Worm (Caenorhabditis elegans) whole organism, young adult: ENCODE measurements around the gene F44F4.3.

Experiments
- B0261.1 ChIP-seq: sonication (generic microtip); optimal IDR thresholded peaks from 2 replicates; lab custom pipeline; 2016; ENCODE audit warnings: mild to moderate bottlenecking, missing genetic modification characterization, moderate library complexity, missing compliant biosample characterization
- B0336.3 ChIP-seq: fragments of 200-800 bp; sonication (Bioruptor generic); IDR thresholded peaks from 2 replicates; pipeline ENCODE4 v1.3.6; 2022; ENCODE audit warnings: missing genetic modification characterization, missing compliant biosample characterization
- F22D6.2 ChIP-seq: sonication (generic microtip); optimal IDR thresholded peaks from 2 replicates; lab custom pipeline; 2016; ENCODE audit warnings: mild to moderate bottlenecking, missing genetic modification characterization, missing compliant biosample characterization
- F33H1.4 ChIP-seq: fragments of 200-800 bp; sonication (Bioruptor generic); IDR thresholded peaks from 2 replicates; pipeline ENCODE4 v1.3.6; 2022; ENCODE audit warnings: missing genetic modification reagents, missing genetic modification characterization, missing compliant biosample characterization
- F37B4.10 ChIP-seq: fragments of 200-800 bp; sonication (Bioruptor generic); IDR thresholded peaks from 2 replicates; pipeline ENCODE4 v1.3.6; 2022; ENCODE audit warnings: missing genetic modification characterization, missing compliant biosample characterization
- F52B5.7 ChIP-seq: sonication (generic microtip); optimal IDR thresholded peaks from 2 replicates; lab custom pipeline; 2016; ENCODE audit warnings: mild to moderate bottlenecking, missing genetic modification characterization, missing compliant biosample characterization
- F55B11.4 ChIP-seq: sonication (generic microtip); optimal IDR thresholded peaks from 2 replicates; lab custom pipeline; 2016; ENCODE audit warnings: missing compliant biosample characterization, missing genetic modification characterization, borderline replicate concordance; ENCODE audit not compliant: insufficient read depth
- Y53F4B.3 ChIP-seq: fragments of 200-800 bp; sonication (Bioruptor generic); IDR thresholded peaks from 2 replicates; pipeline ENCODE4 v1.3.6; 2022; ENCODE audit warnings: missing genetic modification reagents, missing genetic modification characterization, missing compliant biosample characterization
- Y53G8AR.9 ChIP-seq: fragments of 200-800 bp; sonication (Bioruptor generic); conservative IDR thresholded peaks from 2 replicates; pipeline ENCODE4 v1.3.6; 2022; ENCODE audit warnings: missing genetic modification reagents, missing genetic modification characterization, missing compliant biosample characterization
- Y79H2A.3 ChIP-seq: fragments of 200-800 bp; sonication (Bioruptor generic); conservative IDR thresholded peaks from 2 replicates; pipeline ENCODE4 v1.3.6; 2022; ENCODE audit warnings: missing genetic modification reagents, missing genetic modification characterization, missing compliant biosample characterization
- Y95B8A.8 ChIP-seq: fragments of 200-800 bp; sonication (Bioruptor generic); IDR thresholded peaks from 2 replicates; pipeline ENCODE4 v1.3.6; 2022; ENCODE audit warnings: missing genetic modification reagents, missing genetic modification characterization, missing compliant biosample characterization
- ZK185.1 ChIP-seq: sonication (generic microtip); optimal IDR thresholded peaks from 2 replicates; lab custom pipeline; 2016; ENCODE audit warnings: mild to moderate bottlenecking, missing genetic modification characterization, missing compliant biosample characterization; ENCODE audit not compliant: poor library complexity, severe bottlenecking
- ama-1 ChIP-seq, 3 experiments: fragments of 150-350 bp in 1 of 3; sonication (generic microtip) in 2 of 3; optimal IDR thresholded peaks; 2 replicates each; lab custom pipeline; 2014 to 2018; ENCODE audit warnings: missing biosample characterization in 2 of 3, missing genetic modification characterization in 2 of 3, missing genetic modification reagents in 2 of 3
- attf-6 ChIP-seq: fragments of 200-800 bp; sonication (Bioruptor generic); IDR thresholded peaks from 2 replicates; pipeline ENCODE4 v1.3.6; 2022; ENCODE audit warnings: missing genetic modification reagents, missing genetic modification characterization, missing compliant biosample characterization
- bed-2 ChIP-seq: fragments of 200-800 bp; sonication (Bioruptor generic); IDR thresholded peaks from 2 replicates; pipeline ENCODE4 v1.3.6; 2022; ENCODE audit warnings: missing genetic modification reagents, missing genetic modification characterization, missing compliant biosample characterization
- cebp-2 ChIP-seq: fragments of 200-800 bp; sonication (Bioruptor generic); IDR thresholded peaks from 2 replicates; pipeline ENCODE4 v1.3.6; 2022; ENCODE audit warnings: missing genetic modification characterization, missing compliant biosample characterization
- ceh-58 ChIP-seq: fragments of 200-800 bp; sonication (Bioruptor generic); IDR thresholded peaks from 2 replicates; pipeline ENCODE4 v1.3.6; 2022; ENCODE audit warnings: missing genetic modification characterization, missing compliant biosample characterization
- dpff-1 ChIP-seq: sonication (generic microtip); optimal IDR thresholded peaks from 2 replicates; lab custom pipeline; 2017; ENCODE audit warnings: mild to moderate bottlenecking, missing genetic modification characterization, missing compliant biosample characterization
- efl-1 ChIP-seq: fragments of 150-350 bp; optimal IDR thresholded peaks from 2 replicates; lab custom pipeline; 2014; ENCODE audit warnings: missing biosample characterization, missing genetic modification reagents, missing genetic modification characterization
- egl-18 ChIP-seq: fragments of 200-800 bp; sonication (Bioruptor generic); IDR thresholded peaks from 2 replicates; pipeline ENCODE4 v1.3.6; 2022; ENCODE audit warnings: missing genetic modification reagents, missing genetic modification characterization, missing compliant biosample characterization
- egrh-3 ChIP-seq: fragments of 200-800 bp; sonication (Bioruptor generic); IDR thresholded peaks from 2 replicates; pipeline ENCODE4 v1.3.6; 2022; ENCODE audit warnings: missing genetic modification reagents, missing genetic modification characterization, missing compliant biosample characterization
- ekl-4 ChIP-seq: fragments of 200-800 bp; sonication (Bioruptor generic); IDR thresholded peaks from 2 replicates; pipeline ENCODE4 v1.3.6; 2022; ENCODE audit warnings: missing genetic modification reagents, missing genetic modification characterization, missing compliant biosample characterization
- hmg-1.2 ChIP-seq: fragments of 200-800 bp; sonication (Bioruptor generic); IDR thresholded peaks from 2 replicates; pipeline ENCODE4 v1.3.6; 2022; ENCODE audit warnings: missing genetic modification reagents, missing genetic modification characterization, missing compliant biosample characterization
- lin-26 ChIP-seq: fragments of 200-800 bp; sonication (Bioruptor generic); IDR thresholded peaks from 2 replicates; pipeline ENCODE4 v1.3.6; 2022; ENCODE audit warnings: missing genetic modification reagents, missing genetic modification characterization, missing compliant biosample characterization
- lin-54 ChIP-seq: fragments of 200-800 bp; sonication (Bioruptor generic); optimal IDR thresholded peaks from 2 replicates; lab custom pipeline; 2018; ENCODE audit warnings: mild to moderate bottlenecking, missing genetic modification characterization, missing compliant biosample characterization
- lsl-1 ChIP-seq: fragments of 200-800 bp; sonication (Bioruptor generic); optimal IDR thresholded peaks from 2 replicates; lab custom pipeline; 2018; ENCODE audit warnings: mild to moderate bottlenecking, missing genetic modification characterization, moderate library complexity, missing compliant biosample characterization
- madf-3 ChIP-seq: fragments of 200-800 bp; sonication (Bioruptor generic); IDR thresholded peaks from 2 replicates; pipeline ENCODE4 v1.3.6; 2022; ENCODE audit warnings: missing genetic modification reagents, missing genetic modification characterization, missing compliant biosample characterization
- madf-6 ChIP-seq: fragments of 200-800 bp; sonication (Bioruptor generic); IDR thresholded peaks from 2 replicates; pipeline ENCODE4 v1.3.6; 2022; ENCODE audit warnings: missing genetic modification reagents, missing genetic modification characterization, missing compliant biosample characterization
- madf-8 ChIP-seq: fragments of 200-800 bp; sonication (Bioruptor generic); conservative IDR thresholded peaks from 2 replicates; pipeline ENCODE4 v1.3.6; 2022; ENCODE audit warnings: missing genetic modification reagents, missing genetic modification characterization, missing compliant biosample characterization
- mcd-1 ChIP-seq: fragments of 200-800 bp; sonication (Bioruptor generic); IDR thresholded peaks from 2 replicates; pipeline ENCODE4 v1.3.6; 2022; ENCODE audit warnings: missing genetic modification reagents, missing genetic modification characterization, missing compliant biosample characterization
- pbrm-1 ChIP-seq: fragments of 200-800 bp; sonication (Bioruptor generic); IDR thresholded peaks from 2 replicates; pipeline ENCODE4 v1.3.6; 2022; ENCODE audit warnings: missing genetic modification reagents, missing genetic modification characterization, missing compliant biosample characterization
- rcor-1 ChIP-seq: fragments of 200-800 bp; sonication (Bioruptor generic); IDR thresholded peaks from 2 replicates; pipeline ENCODE4 v1.3.6; 2022; ENCODE audit warnings: missing genetic modification reagents, missing genetic modification characterization, missing compliant biosample characterization
- tlf-1 ChIP-seq: fragments of 200-800 bp; sonication (Bioruptor generic); optimal IDR thresholded peaks from 2 replicates; lab custom pipeline; 2018; ENCODE audit warnings: mild to moderate bottlenecking, missing genetic modification characterization, missing compliant biosample characterization
- xnd-1 ChIP-seq: sonication (generic microtip); optimal IDR thresholded peaks from 2 replicates; lab custom pipeline; 2016; ENCODE audit warnings: missing genotype, missing genetic modification reagents, missing genetic modification characterization, missing compliant biosample characterization
- zfh-2 ChIP-seq: fragments of 200-800 bp; sonication (Bioruptor generic); conservative IDR thresholded peaks from 2 replicates; pipeline ENCODE4 v1.3.6; 2022; ENCODE audit warnings: missing genetic modification reagents, missing genetic modification characterization, missing compliant biosample characterization
- ztf-22 ChIP-seq: fragments of 200-800 bp; sonication (Bioruptor generic); optimal IDR thresholded peaks from 2 replicates; lab custom pipeline; 2018; ENCODE audit warnings: mild to moderate bottlenecking, missing genetic modification characterization, moderate library complexity, missing compliant biosample characterization

Gene F44F4.3

DNA sequence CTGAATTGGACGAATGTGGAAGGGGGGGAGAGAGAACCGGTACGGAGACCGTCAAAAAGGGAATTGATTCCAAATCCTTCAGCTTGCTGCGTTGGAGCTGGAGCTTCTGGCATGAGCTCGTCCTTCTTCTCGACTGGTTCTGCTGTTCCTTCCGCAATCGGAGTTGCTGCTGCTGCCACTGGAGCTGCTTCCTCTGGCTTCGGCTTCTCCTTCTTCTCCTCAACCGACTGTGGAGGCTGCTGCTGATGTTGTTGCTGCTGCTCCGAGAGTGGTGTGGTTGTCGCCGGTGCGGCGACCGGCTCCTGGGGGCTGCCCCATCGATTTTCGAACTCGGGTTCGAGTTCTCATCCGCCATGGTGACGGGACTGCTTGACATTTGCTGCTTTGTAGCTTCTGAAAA, 49.1 kb upstream of the F44F4.3 start, which contains the start of gene R03D7.2:
Gene R03D7.2 (minus strand): TSS at position 399 of the 400 bp plus-strand sequence.
- TF ChIP-seq cebp-2 (0 out of 2 replicates have a peak, but pooled peaks have one; percentile 48), Y95B8A.8 (GFP tag; lab: Robert Waterston, UW) (0 out of 2 replicates have a peak, but pooled peaks have one; percentile 3), hmg-1.2 (GFP tag; lab: Robert Waterston, UW) (0 out of 2 replicates have a peak, but pooled peaks have one; percentile 3), zfh-2 (GFP tag; lab: Robert Waterston, UW) (peak; percentile 92), Y53F4B.3 (0 out of 2 replicates have a peak, but pooled peaks have one; percentile 1), ztf-22 (GFP tag; lab: Kevin White, UChicago) (no peak), egrh-3 (GFP tag; lab: Robert Waterston, UW) (peak; percentile 95), F22D6.2 (tag; lab: Kevin White, UChicago) (no peak), bed-2 (GFP tag; lab: Robert Waterston, UW) (no peak)
- TF ChIP-seq, all 124 proteins: peak for 6

DNA sequence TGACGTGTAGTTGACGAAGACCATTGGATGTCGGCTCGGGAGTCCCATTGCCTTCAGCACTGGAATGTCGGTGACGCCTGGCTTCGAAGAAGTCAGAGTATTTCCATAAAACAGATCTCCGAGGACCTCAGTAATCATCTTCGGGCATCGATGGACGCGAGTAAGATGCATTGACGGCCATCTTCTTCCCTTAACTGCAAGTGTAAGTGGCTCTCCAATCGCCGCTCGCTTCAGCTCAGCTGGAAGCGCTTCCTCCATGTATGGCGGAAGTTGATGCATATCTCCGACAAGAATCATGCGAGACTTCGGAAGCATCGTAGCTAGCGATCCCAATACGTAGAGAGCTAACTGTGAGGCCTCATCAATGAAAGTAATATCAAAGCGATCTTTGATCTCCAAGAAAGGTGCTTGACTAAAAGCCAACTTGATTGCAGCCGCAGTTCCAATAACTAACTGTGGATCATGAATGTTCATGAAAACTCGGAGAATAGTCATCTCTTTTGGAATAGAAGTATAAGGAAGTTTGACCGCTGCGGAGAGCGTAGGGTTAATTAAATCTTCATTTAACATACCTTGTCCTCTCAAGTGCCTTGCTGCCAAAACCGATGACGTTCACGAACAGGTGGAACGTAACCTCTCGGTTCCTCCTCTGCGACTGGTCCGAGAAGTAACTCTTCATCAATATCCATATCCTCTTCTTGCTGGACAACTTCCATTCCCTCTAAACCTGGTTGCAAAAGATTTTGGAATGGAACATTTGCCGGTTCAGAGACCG, 48.4 kb upstream of the F44F4.3 start:
- TF ChIP-seq mcd-1 (GFP tag; lab: Robert Waterston, UW) (no peak; the same call in 1 of the 2 replicates), F52B5.7 (tag; lab: Kevin White, UChicago) (peak; percentile 3), madf-3 (GFP tag; lab: Robert Waterston, UW) (no peak; the same call in 1 of the 2 replicates), ceh-58 (GFP tag; lab: Robert Waterston, UW) (peak; percentile 2; the same call in 1 of the 2 replicates), B0261.1 (tag; lab: Kevin White, UChicago) (no peak), F33H1.4 (GFP tag; lab: Robert Waterston, UW) (peak; percentile 33), tlf-1 (no peak), F37B4.10 (0 out of 2 replicates have a peak, but pooled peaks have one; percentile 12), madf-6 (GFP tag; lab: Robert Waterston, UW) (peak; percentile 70), Y53F4B.3 (0 out of 2 replicates have a peak, but pooled peaks have one; percentile 9), Y53G8AR.9 (GFP tag; lab: Robert Waterston, UW) (peak; percentile 68), ama-1 (optimal IDR thresholded peaks at IDR 0.05; lab: Kevin White, UChicago) (no peak), ama-1 (GFP tag; optimal IDR thresholded peaks at IDR 0.05; lab: Kevin White, UChicago) (no peak), egl-18 (GFP tag; lab: Robert Waterston, UW) (peak; percentile 27; the same call in 1 of the 2 replicates), lin-26 (peak; percentile 65; the same call in 1 of the 2 replicates), lsl-1 (peak; percentile 26), xnd-1 (tag; lab: Kevin White, UChicago) (peak; percentile 50), Y79H2A.3 (GFP tag; lab: Robert Waterston, UW) (peak; percentile 19), dpff-1 (tag; lab: Kevin White, UChicago) (peak; percentile 56), madf-8 (GFP tag; lab: Robert Waterston, UW) (0 out of 2 replicates have a peak, but pooled peaks have one; percentile 3), ekl-4 (GFP tag; lab: Robert Waterston, UW) (peak; percentile 49; the same call in 1 of the 2 replicates), lin-54 (peak; percentile 22), Y95B8A.8 (GFP tag; lab: Robert Waterston, UW) (0 out of 2 replicates have a peak, but pooled peaks have one; percentile 3), F55B11.4 (tag; lab: Kevin White, UChicago) (no peak), efl-1 (GFP tag; lab: Kevin White, UChicago) (no peak), hmg-1.2 (GFP tag; lab: Robert Waterston, UW) (0 out of 2 replicates have a peak, but pooled peaks have one; percentile 3), ZK185.1 (peak; percentile 1), rcor-1 (GFP tag; lab: Robert Waterston, UW) (peak; percentile 30; the same call in 1 of the 2 replicates), attf-6 (peak; percentile 71), B0336.3 (peak; percentile 54), pbrm-1 (GFP tag; lab: Robert Waterston, UW) (peak; percentile 74; the same call in 1 of the 2 replicates)
